Fruit fly (Drosophila melanogaster): Measurements from ENCODE around the gene Pen.
A peak's percentile ranks its signal among the peaks of the same experiment; 100 is the strongest.

The Pen gene

dm6 chr2L:10049280-10049679 is 7.4 kb upstream of the Pen start, which contains the start of gene CG33301:
CG33301 (plus strand) TSS chr2L:10049580.
- TF ChIP-seq Spps (tag; optimal IDR thresholded peaks at IDR 0.05) (no peak), Mrtf (GFP tag; IDR thresholded peaks at IDR 0.05) (no peak), Hmx (GFP tag; optimal IDR thresholded peaks at IDR 0.05) (no peak), NC2α (GFP tag; optimal IDR thresholded peaks at IDR 0.05) (no peak), Doc3 (GFP tag; IDR thresholded peaks at IDR 0.05; ENCODE audit: partially characterized antibody) (no peak), CG30431 (GFP tag; optimal IDR thresholded peaks at IDR 0.05) (no peak), Stat92E (GFP tag; optimal IDR thresholded peaks at IDR 0.05) (no peak), Fer1 (GFP tag; optimal IDR thresholded peaks at IDR 0.05) (no peak), exex (tag; optimal IDR thresholded peaks at IDR 0.05) (peak; percentile 33)

- TF ChIP-seq ttk (GFP tag; IDR thresholded peaks at IDR 0.05) (no peak), CG10543 (GFP tag; optimal IDR thresholded peaks at IDR 0.05) (no peak), fu2 (GFP tag; optimal IDR thresholded peaks at IDR 0.05) (no peak), Bdp1 (GFP tag; optimal IDR thresholded peaks at IDR 0.05) (no peak), HmgZ (tag; optimal IDR thresholded peaks at IDR 0.05) (no peak), CG4730 (GFP tag; IDR thresholded peaks at IDR 0.05) (no peak), Elba2 (GFP tag; optimal IDR thresholded peaks at IDR 0.05) (no peak), CTCF (GFP tag; optimal IDR thresholded peaks at IDR 0.05) (peak; percentile 83), Pdp1 (GFP tag; optimal IDR thresholded peaks at IDR 0.05) (no peak), vvl (GFP tag; IDR thresholded peaks at IDR 0.05) (no peak), jumu (GFP tag; optimal IDR thresholded peaks at IDR 0.05) (no peak), CG8478 (optimal IDR thresholded peaks at IDR 0.05) (no peak), CG7963 (GFP tag; IDR thresholded peaks at IDR 0.05; ENCODE audit: partially characterized antibody) (no peak), luna (GFP tag; optimal IDR thresholded peaks at IDR 0.05) (no peak), BEAF-32 (GFP tag; optimal IDR thresholded peaks at IDR 0.05) (no peak), CG16815 (GFP tag; optimal IDR thresholded peaks at IDR 0.05) (no peak), Sry-β (GFP tag; optimal IDR thresholded peaks at IDR 0.05) (no peak), knrl (GFP tag; IDR thresholded peaks at IDR 0.05; ENCODE audit: partially characterized antibody) (no peak), da (GFP tag; optimal IDR thresholded peaks at IDR 0.05) (no peak), ewg (GFP tag; optimal IDR thresholded peaks at IDR 0.05) (peak; percentile 70), CG10462 (GFP tag; optimal IDR thresholded peaks at IDR 0.05) (no peak), CG11398 (GFP tag; optimal IDR thresholded peaks at IDR 0.05) (no peak), Tbp (GFP tag; optimal IDR thresholded peaks at IDR 0.05) (no peak), crol (GFP tag; IDR thresholded peaks at IDR 0.05) (no peak), CG4360 (GFP tag; IDR thresholded peaks at IDR 0.05) (no peak), HHEX (GFP tag; optimal IDR thresholded peaks at IDR 0.05) (no peak), BtbVII (GFP tag; optimal IDR thresholded peaks at IDR 0.05) (no peak), odd (GFP tag; optimal IDR thresholded peaks at IDR 0.05) (no peak), CG9727 (GFP tag; optimal IDR thresholded peaks at IDR 0.05) (no peak), trem (tag; optimal IDR thresholded peaks at IDR 0.05) (no peak), Blimp-1 (GFP tag; optimal IDR thresholded peaks at IDR 0.05) (peak; percentile 65), CG3995 (GFP tag; optimal IDR thresholded peaks at IDR 0.05) (no peak), CG4328 (GFP tag; optimal IDR thresholded peaks at IDR 0.05) (no peak), CG14014 (GFP tag; IDR thresholded peaks at IDR 0.05) (no peak), Awh (GFP tag; IDR thresholded peaks at IDR 0.05) (peak; percentile 8; the same call in 1 of the 2 replicates), CG32772 (GFP tag; IDR thresholded peaks at IDR 0.05) (peak; percentile 33; the same call in 1 of the 2 replicates), h (optimal IDR thresholded peaks at IDR 0.05) (no peak), lilli (GFP tag; optimal IDR thresholded peaks at IDR 0.05) (no peak), sqz (GFP tag; optimal IDR thresholded peaks at IDR 0.05) (no peak)
Measured at dm6 chr2L:10053583-10054263, 3.0 kb upstream of the Pen start, which contains the start of gene Cpr31A. Cpr31A (plus strand) TSS chr2L:10054213.
